Fruit fly (Drosophila melanogaster): ENCODE data around the gene CG18809.
A peak's percentile ranks its signal among the peaks of the same experiment; 100 is the strongest.

Gene CG18809

DNA sequence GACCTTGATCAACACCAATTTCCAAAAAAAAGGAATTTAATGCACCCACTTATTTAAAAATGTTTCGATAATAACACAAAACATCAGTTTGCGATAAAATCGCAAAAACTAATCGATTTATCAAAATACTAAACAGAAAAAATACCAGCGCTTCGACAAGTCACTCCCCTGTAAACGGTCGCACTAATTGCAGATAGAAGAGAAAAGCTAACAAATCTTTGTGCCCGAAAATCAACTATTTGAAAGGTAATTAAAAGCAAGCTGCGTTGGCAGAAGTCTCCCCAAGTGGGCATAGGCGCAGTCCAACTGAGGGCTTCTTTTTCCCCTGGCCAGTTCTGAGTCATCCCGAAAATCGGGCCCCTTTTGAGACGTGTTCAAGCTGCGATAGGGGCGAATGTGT is 13.3 kb downstream of the CG18809 start, which contains the start of gene AP-1-2beta (continued):
- TF ChIP-seq CG10979 (tag; optimal IDR thresholded peaks at IDR 0.05) (no peak), Eip74EF (GFP tag; optimal IDR thresholded peaks at IDR 0.05) (no peak), CG4617 (GFP tag; optimal IDR thresholded peaks at IDR 0.05; ENCODE audit: borderline replicate concordance) (peak; percentile 56), CG17912 (GFP tag; optimal IDR thresholded peaks at IDR 0.05) (no peak), CG10267 (tag; optimal IDR thresholded peaks at IDR 0.05) (peak; percentile 9), CG30020 (tag; optimal IDR thresholded peaks at IDR 0.05) (peak; percentile 28), YL-1 (GFP tag; optimal IDR thresholded peaks at IDR 0.05) (peak; percentile 70), CG9797 (GFP tag; optimal IDR thresholded peaks at IDR 0.05) (peak; percentile 75), stwl (tag; optimal IDR thresholded peaks at IDR 0.05) (peak; percentile 75), CG12236 (GFP tag; optimal IDR thresholded peaks at IDR 0.05) (no peak), ato (GFP tag; IDR thresholded peaks at IDR 0.05; ENCODE audit: partially characterized antibody) (0 out of 2 replicates have a peak, but pooled peaks have one; percentile 47), Drgx (GFP tag; IDR thresholded peaks at IDR 0.05) (no peak), E2f2 (GFP tag; IDR thresholded peaks at IDR 0.05) (peak; percentile 79), CG6791 (GFP tag; IDR thresholded peaks at IDR 0.05; ENCODE audit: partially characterized antibody) (peak; percentile 72; the same call in 2 of the 3 replicates), CG3995 (GFP tag; optimal IDR thresholded peaks at IDR 0.05) (no peak), CG15514 (GFP tag; optimal IDR thresholded peaks at IDR 0.05) (peak; percentile 9), HLH4C (GFP tag; IDR thresholded peaks at IDR 0.05; ENCODE audit: partially characterized antibody) (peak; percentile 71), wdn (GFP tag; IDR thresholded peaks at IDR 0.05) (no peak), mld (GFP tag; IDR thresholded peaks at IDR 0.05; ENCODE audit: partially characterized antibody) (peak; percentile 54; the same call in 1 of the 3 replicates), nmo (GFP tag; optimal IDR thresholded peaks at IDR 0.05) (peak; percentile 8), CG6689 (GFP tag; IDR thresholded peaks at IDR 0.05) (no peak), CG8290 (GFP tag; optimal IDR thresholded peaks at IDR 0.05) (peak; percentile 20), CG8290 (tag; optimal IDR thresholded peaks at IDR 0.05) (no peak), Dref (GFP tag; IDR thresholded peaks at IDR 0.05) (peak; percentile 69), Lhr (GFP tag; optimal IDR thresholded peaks at IDR 0.05) (peak; percentile 11), sob (GFP tag; IDR thresholded peaks at IDR 0.05) (no peak), gsb (GFP tag; IDR thresholded peaks at IDR 0.05) (no peak), BEAF-32 (GFP tag; optimal IDR thresholded peaks at IDR 0.05) (peak; percentile 50), Atf3 (GFP tag; optimal IDR thresholded peaks at IDR 0.05) (no peak), Oaz (GFP tag; IDR thresholded peaks at IDR 0.05) (no peak), trem (tag; optimal IDR thresholded peaks at IDR 0.05) (peak; percentile 43), CG12659 (GFP tag; optimal IDR thresholded peaks at IDR 0.05) (peak; percentile 21), CG1603 (tag; optimal IDR thresholded peaks at IDR 0.05) (no peak), bbx (GFP tag; IDR thresholded peaks at IDR 0.05; ENCODE audit: partially characterized antibody) (peak; percentile 38; the same call in 1 of the 2 replicates), CG13287 (GFP tag; IDR thresholded peaks at IDR 0.05; ENCODE audit: partially characterized antibody) (peak; percentile 57), CG4854 (GFP tag; optimal IDR thresholded peaks at IDR 0.05) (no peak), HmgZ (tag; optimal IDR thresholded peaks at IDR 0.05) (no peak), D19B (GFP tag; optimal IDR thresholded peaks at IDR 0.05) (no peak), CG34224 (GFP tag; IDR thresholded peaks at IDR 0.05; ENCODE audit: partially characterized antibody) (peak; percentile 26; the same call in 1 of the 3 replicates), kni (GFP tag; optimal IDR thresholded peaks at IDR 0.05) (no peak), cg (GFP tag; optimal IDR thresholded peaks at IDR 0.05) (peak; percentile 17)

Measured in whole organism, embryonic.